Worm (Caenorhabditis elegans) whole organism, young adult: ENCODE results near the gene fbxb-72.
A peak's percentile ranks its signal among the peaks of the same experiment; 100 is the strongest.

Experiments
- F10E7.11 ChIP-seq: sonication (generic microtip); optimal IDR thresholded peaks from 2 replicates; lab custom pipeline; 2017; ENCODE audit warnings: mild to moderate bottlenecking, missing genetic modification characterization, moderate library complexity, missing compliant biosample characterization
- F57C9.4 ChIP-seq: sonication (generic microtip); optimal IDR thresholded peaks from 2 replicates; lab custom pipeline; 2017; ENCODE audit warnings: mild to moderate bottlenecking, missing genetic modification characterization, missing compliant biosample characterization
- egrh-3 ChIP-seq: fragments of 200-800 bp; sonication (Bioruptor generic); IDR thresholded peaks from 2 replicates; pipeline ENCODE4 v1.3.6; 2022; ENCODE audit warnings: missing genetic modification reagents, missing genetic modification characterization, missing compliant biosample characterization
- ets-4 ChIP-seq: fragments of 200-800 bp; sonication (Bioruptor generic); optimal IDR thresholded peaks from 2 replicates; lab custom pipeline; 2018; ENCODE audit warnings: mild to moderate bottlenecking, missing genetic modification characterization, missing compliant biosample characterization
- lir-1 ChIP-seq: fragments of 200-800 bp; sonication (Bioruptor generic); conservative IDR thresholded peaks from 2 replicates; pipeline ENCODE4 v1.3.6; 2022; ENCODE audit warnings: missing genetic modification reagents, missing genetic modification characterization, missing compliant biosample characterization
- mel-28 ChIP-seq: sonication (generic microtip); optimal IDR thresholded peaks from 2 replicates; lab custom pipeline; 2016; ENCODE audit warnings: borderline replicate concordance, mild to moderate bottlenecking, missing genetic modification characterization, missing compliant biosample characterization
- mxl-1 ChIP-seq: sonication (generic microtip); optimal IDR thresholded peaks from 2 replicates; lab custom pipeline; 2016; ENCODE audit warnings: missing genetic modification characterization, missing compliant biosample characterization
- nhr-90 ChIP-seq: sonication (generic microtip); optimal IDR thresholded peaks from 2 replicates; lab custom pipeline; 2016; ENCODE audit warnings: missing genotype, mild to moderate bottlenecking, missing genetic modification characterization, missing compliant biosample characterization
- pbrm-1 ChIP-seq: fragments of 200-800 bp; sonication (Bioruptor generic); IDR thresholded peaks from 2 replicates; pipeline ENCODE4 v1.3.6; 2022; ENCODE audit warnings: missing genetic modification reagents, missing genetic modification characterization, missing compliant biosample characterization
- repo-1 ChIP-seq: sonication (generic microtip); optimal IDR thresholded peaks from 2 replicates; lab custom pipeline; 2017; ENCODE audit warnings: mild to moderate bottlenecking, missing genetic modification characterization, missing compliant biosample characterization
- snpc-1.1 ChIP-seq: sonication (generic microtip); optimal IDR thresholded peaks from 2 replicates; lab custom pipeline; 2017; ENCODE audit warnings: missing genetic modification characterization, mild to moderate bottlenecking, missing compliant biosample characterization, antibody characterized with exemption, moderate library complexity, missing genotype, missing genetic modification reagents; ENCODE audit not compliant: insufficient read depth
- zfh-2 ChIP-seq: fragments of 200-800 bp; sonication (Bioruptor generic); conservative IDR thresholded peaks from 2 replicates; pipeline ENCODE4 v1.3.6; 2022; ENCODE audit warnings: missing genetic modification reagents, missing genetic modification characterization, missing compliant biosample characterization
- ztf-22 ChIP-seq: fragments of 200-800 bp; sonication (Bioruptor generic); optimal IDR thresholded peaks from 2 replicates; lab custom pipeline; 2018; ENCODE audit warnings: mild to moderate bottlenecking, missing genetic modification characterization, moderate library complexity, missing compliant biosample characterization

ce11 chrV:724470-724890 is 728 bp upstream of the fbxb-72 start:
- no peak for TF ChIP-seq ets-4 (GFP tag; lab: Kevin White, UChicago)
- peak; percentile 75 for TF ChIP-seq zfh-2 (GFP tag; lab: Robert Waterston, UW)
- TF ChIP-seq lir-1 (GFP tag; lab: Robert Waterston, UW) = no peak
- TF ChIP-seq snpc-1.1 = no peak
- peak; percentile 18 for TF ChIP-seq nhr-90 (tag; lab: Kevin White, UChicago)
- TF ChIP-seq ztf-22 (GFP tag; lab: Kevin White, UChicago) = no peak
- no peak for TF ChIP-seq F57C9.4 (tag; lab: Kevin White, UChicago)
- TF ChIP-seq F10E7.11 (tag; lab: Kevin White, UChicago) = no peak
- TF ChIP-seq egrh-3 (GFP tag; lab: Robert Waterston, UW) = peak; percentile 62; the same call in 1 of the 2 replicates
- no peak for TF ChIP-seq mxl-1
- TF ChIP-seq pbrm-1 (GFP tag; lab: Robert Waterston, UW) = no peak
- TF ChIP-seq mel-28 = no peak
- TF ChIP-seq repo-1 (tag; lab: Kevin White, UChicago) = peak; percentile 61
